Fruit fly (Drosophila melanogaster): ENCODE measurements around the gene nmd.

DNA sequence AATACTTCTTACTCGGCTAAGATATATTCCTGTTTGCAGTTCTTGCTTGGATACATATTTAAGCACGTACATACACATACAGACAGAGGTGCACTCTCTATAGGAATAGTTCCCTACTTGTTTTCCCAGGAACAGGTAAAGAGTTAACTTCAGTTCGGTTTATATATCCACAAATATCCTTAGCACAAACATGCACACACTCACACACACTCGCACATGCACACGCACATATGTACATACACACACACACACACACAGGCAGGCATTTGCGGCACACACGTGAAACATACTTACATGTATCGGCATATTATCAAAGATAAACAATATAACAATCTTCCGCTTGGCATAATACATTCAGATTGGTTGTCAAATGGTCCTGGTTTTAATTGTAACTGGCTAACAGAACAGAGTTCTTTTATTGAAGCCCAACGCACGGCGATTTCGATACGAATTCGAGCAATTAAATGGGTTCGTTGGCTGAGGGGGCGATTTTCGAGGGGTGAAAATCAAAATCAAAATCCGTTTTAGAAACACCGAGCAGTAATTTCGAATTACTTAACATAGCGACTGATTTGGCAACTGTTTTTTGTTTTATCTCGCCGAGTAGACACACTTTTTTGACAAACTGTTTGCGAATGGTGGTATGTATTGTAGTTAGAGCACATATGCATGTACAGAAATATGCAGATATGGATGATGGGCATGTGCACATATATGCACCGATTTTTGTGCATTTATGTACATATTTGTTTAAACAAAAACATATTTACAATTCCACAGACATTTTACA lies 43.6 kb downstream of the nmd start:
- no peak for TF ChIP-seq usp (GFP tag; optimal IDR thresholded peaks at IDR 0.05)
- TF ChIP-seq Dll (optimal IDR thresholded peaks at IDR 0.05), result no peak
- no peak for TF ChIP-seq CG8478 (optimal IDR thresholded peaks at IDR 0.05)
- no peak for TF ChIP-seq psq (optimal IDR thresholded peaks at IDR 0.05)
- TF ChIP-seq pan (optimal IDR thresholded peaks at IDR 0.05), result no peak
